Worm (Caenorhabditis elegans) whole organism, L3 larva: ENCODE results near the gene ZK836.3.

ENCODE experiments used
- aly-2 ChIP-seq: fragments of 150-350 bp; optimal IDR thresholded peaks from 2 replicates; lab custom pipeline; 2014; ENCODE audit warnings: missing biosample characterization, missing genetic modification characterization
- ama-1 ChIP-seq: fragments of 150-350 bp; optimal IDR thresholded peaks from 2 replicates; lab custom pipeline; 2018
- egl-27 ChIP-seq: sonication (generic microtip); optimal IDR thresholded peaks from 4 replicates; lab custom pipeline; 2017; ENCODE audit warnings: missing biosample characterization, missing genetic modification reagents, missing genetic modification characterization
- fos-1 ChIP-seq: fragments of 150-350 bp; optimal IDR thresholded peaks from 2 replicates; lab custom pipeline; 2014; ENCODE audit warnings: missing biosample characterization, missing genetic modification characterization
- lin-39 ChIP-seq: fragments of 150-350 bp; optimal IDR thresholded peaks from 2 replicates; lab custom pipeline; 2018; ENCODE audit warnings: missing biosample characterization, missing genetic modification reagents, missing genetic modification characterization
- snpc-4 ChIP-seq: fragments of 150-350 bp; optimal IDR thresholded peaks from 2 replicates; lab custom pipeline; 2014; ENCODE audit warnings: missing biosample characterization, missing genetic modification characterization
- unc-62 ChIP-seq: fragments of 150-350 bp; sonication (generic microtip); optimal IDR thresholded peaks from 4 replicates; lab custom pipeline; 2014; ENCODE audit warnings: missing biosample characterization, missing genetic modification reagents, missing genetic modification characterization

- TF ChIP-seq lin-39 (tag; lab: Kevin White, UChicago) (no peak), aly-2 (tag; lab: Kevin White, UChicago) (no peak), ama-1 (lab: Kevin White, UChicago) (no peak), snpc-4 (tag; lab: Kevin White, UChicago) (no peak), fos-1 (tag; lab: Kevin White, UChicago) (no peak), egl-27 (no peak), unc-62 (GFP tag; lab: Kevin White, UChicago) (no peak)
Measured at ce11 chrV:12195845-12196244, at the start of gene ZK836.3.
